Worm (Caenorhabditis elegans): Measurements from ENCODE around the gene F13B6.3.

Gene F13B6.3

DNA sequence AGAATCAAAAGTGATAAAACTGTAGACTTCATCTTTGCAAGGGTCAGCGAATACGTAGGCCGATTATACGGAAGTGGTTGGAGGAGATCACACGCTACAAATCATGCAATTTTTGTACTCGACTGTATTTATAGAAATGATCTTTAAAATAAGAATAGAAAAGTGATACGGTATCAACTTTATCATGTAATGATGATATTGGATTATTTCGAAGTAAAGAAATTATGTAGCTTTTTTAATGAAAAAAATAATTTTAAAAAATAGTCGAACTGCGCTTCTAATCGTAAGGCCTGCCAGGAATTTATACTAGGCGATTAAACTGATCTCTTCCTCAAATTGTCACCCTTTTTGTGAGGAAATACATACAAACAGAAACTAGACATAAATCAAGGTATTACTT is 31.9 kb downstream of the F13B6.3 start, which contains the start of gene B0496.11:
TSS of gene B0496.11 (minus strand) at position 101 of the 400 bp plus-strand sequence.
- TF ChIP-seq C38D4.7 (GFP tag; optimal IDR thresholded peaks at IDR 0.05) (no peak), K02D7.2 (tag; optimal IDR thresholded peaks at IDR 0.05) (no peak), K09A11.1 (tag; optimal IDR thresholded peaks at IDR 0.05; ENCODE audit: insufficient read depth) (no peak), ceh-34 (tag; optimal IDR thresholded peaks at IDR 0.05) (no peak), ref-2 (tag; optimal IDR thresholded peaks at IDR 0.05) (no peak), unc-3 (GFP tag; conservative IDR thresholded peaks at IDR 0.05) (no peak), unc-3 (tag; optimal IDR thresholded peaks at IDR 0.05) (no peak), Y22D7AL.16 (tag; optimal IDR thresholded peaks at IDR 0.05) (no peak), T23F11.4 (GFP tag; optimal IDR thresholded peaks at IDR 0.05) (no peak), rnt-1 (tag; optimal IDR thresholded peaks at IDR 0.05) (no peak), unc-42 (tag; optimal IDR thresholded peaks at IDR 0.05) (no peak), npax-4 (tag; optimal IDR thresholded peaks at IDR 0.05) (no peak), pax-1 (tag; optimal IDR thresholded peaks at IDR 0.05) (no peak), sdc-2 (tag; optimal IDR thresholded peaks at IDR 0.05) (no peak), ceh-30 (tag; optimal IDR thresholded peaks at IDR 0.05) (no peak)

DNA sequence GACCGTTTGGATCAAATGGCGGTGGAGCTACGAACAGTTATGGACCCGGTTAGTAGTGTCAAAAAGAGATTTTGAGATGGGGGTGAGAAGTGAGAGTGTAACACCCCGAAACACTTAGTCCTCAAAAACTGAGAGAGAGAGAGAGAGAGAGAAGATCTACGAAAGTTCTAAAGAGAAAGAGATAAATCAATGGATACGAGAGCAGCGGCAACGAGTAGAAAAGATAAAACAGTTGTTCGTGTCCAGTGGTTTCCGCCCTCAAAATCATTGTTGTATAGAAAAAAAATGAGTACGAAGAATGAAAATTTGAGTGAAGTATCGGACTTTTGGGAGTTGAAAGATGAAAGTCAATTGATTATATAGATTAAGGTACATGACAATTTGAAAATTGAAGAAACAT is 36.8 kb downstream of the F13B6.3 start:
- TF ChIP-seq ceh-18 (tag; optimal IDR thresholded peaks at IDR 0.05) (peak; percentile 6), pros-1 (tag; optimal IDR thresholded peaks at IDR 0.05) (no peak), eyg-1 (tag; optimal IDR thresholded peaks at IDR 0.05) (no peak), madf-2 (tag; optimal IDR thresholded peaks at IDR 0.05) (no peak), hlh-8 (tag; optimal IDR thresholded peaks at IDR 0.05) (no peak), unc-55 (GFP tag; optimal IDR thresholded peaks at IDR 0.05) (peak; percentile 69), rnt-1 (tag; optimal IDR thresholded peaks at IDR 0.05) (peak; percentile 23), T23F11.4 (GFP tag; optimal IDR thresholded peaks at IDR 0.05) (no peak)

DNA sequence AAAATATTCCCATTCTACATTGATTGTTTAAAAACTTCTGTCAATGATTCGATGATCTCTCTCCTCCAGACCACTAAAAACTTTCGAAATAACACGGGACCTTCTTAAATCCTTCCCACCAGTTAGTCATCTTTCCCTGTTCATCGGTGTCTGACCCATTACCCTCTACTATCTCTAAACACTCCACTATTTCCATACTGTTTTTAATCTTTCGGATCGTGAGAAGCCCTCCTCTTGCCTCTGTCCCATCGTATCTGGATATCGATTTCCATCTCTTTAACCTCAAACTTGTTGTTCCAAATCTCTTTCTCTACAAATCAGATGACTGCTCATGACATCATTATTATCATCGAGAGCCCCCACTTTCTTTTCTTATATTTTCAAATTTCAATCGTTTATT is 37.4 kb downstream of the F13B6.3 start:
- no peak for TF ChIP-seq ceh-22 (tag; optimal IDR thresholded peaks at IDR 0.05)
- TF ChIP-seq syd-9 (tag; optimal IDR thresholded peaks at IDR 0.05) = no peak
- no peak for TF ChIP-seq unc-3 (GFP tag; conservative IDR thresholded peaks at IDR 0.05)
- no peak for TF ChIP-seq unc-3 (tag; optimal IDR thresholded peaks at IDR 0.05)
- no peak for TF ChIP-seq mec-3 (tag; optimal IDR thresholded peaks at IDR 0.05; ENCODE audit: borderline replicate concordance)
- no peak for TF ChIP-seq ceh-14 (tag; optimal IDR thresholded peaks at IDR 0.05)
- no peak for TF ChIP-seq nhr-11 (tag; optimal IDR thresholded peaks at IDR 0.05)
- no peak for TF ChIP-seq ceh-48 (tag; optimal IDR thresholded peaks at IDR 0.05)
- no peak for TF ChIP-seq C38D4.7 (GFP tag; optimal IDR thresholded peaks at IDR 0.05)
- TF ChIP-seq K09A11.1 (tag; optimal IDR thresholded peaks at IDR 0.05; ENCODE audit: insufficient read depth) = no peak
- TF ChIP-seq T23F11.4 (GFP tag; optimal IDR thresholded peaks at IDR 0.05) = no peak
- no peak for TF ChIP-seq F13H6.1 (tag; optimal IDR thresholded peaks at IDR 0.05)
- no peak for TF ChIP-seq pros-1 (tag; optimal IDR thresholded peaks at IDR 0.05)
- TF ChIP-seq ahr-1 (tag; optimal IDR thresholded peaks at IDR 0.05) = no peak
- no peak for TF ChIP-seq hlh-30 (tag; optimal IDR thresholded peaks at IDR 0.05; ENCODE audit: insufficient read depth)

DNA sequence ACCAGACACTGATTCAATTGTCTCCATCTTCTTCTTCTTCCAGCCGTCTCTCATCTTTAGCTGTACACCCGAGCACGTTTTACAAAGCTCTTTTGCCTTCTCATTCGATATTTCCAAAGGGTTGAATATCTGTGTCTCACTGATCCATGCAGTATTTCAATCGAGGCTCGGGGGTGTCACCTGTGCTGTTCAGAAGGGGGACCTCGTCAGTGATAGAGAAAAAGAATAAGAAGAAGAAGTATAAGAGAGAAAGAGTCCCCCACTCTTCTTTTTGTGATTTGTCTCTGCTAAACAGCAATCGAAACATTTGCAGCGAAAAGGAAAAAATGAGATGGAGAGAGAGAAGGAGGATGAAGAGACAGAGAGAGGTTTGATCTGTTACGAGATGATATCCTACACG is 39.7 kb downstream of the F13B6.3 start:
- TF ChIP-seq ceh-18 (tag; optimal IDR thresholded peaks at IDR 0.05) (peak; percentile 87), rnt-1 (tag; optimal IDR thresholded peaks at IDR 0.05) (peak; percentile 51), unc-55 (GFP tag; optimal IDR thresholded peaks at IDR 0.05) (peak; percentile 73), sdc-2 (tag; optimal IDR thresholded peaks at IDR 0.05) (no peak), eyg-1 (tag; optimal IDR thresholded peaks at IDR 0.05) (no peak)

DNA sequence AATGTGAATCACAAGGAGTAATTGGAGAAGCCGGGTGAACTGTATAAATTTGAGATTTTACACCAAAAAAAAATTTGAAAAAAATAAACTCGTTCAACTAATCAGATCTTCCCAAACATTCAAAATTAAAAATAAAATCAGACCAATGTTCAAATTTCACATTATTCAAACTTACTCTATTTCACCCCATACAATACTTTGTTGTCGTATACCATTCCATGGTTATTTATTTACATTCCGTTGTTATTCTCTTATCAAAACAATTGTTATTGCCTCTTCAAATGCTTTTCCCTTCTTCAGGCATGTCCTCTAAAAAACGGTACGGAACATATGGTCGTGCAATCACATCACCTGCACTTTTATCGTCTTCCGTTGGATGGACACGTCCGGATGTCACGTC is 41.6 kb downstream of the F13B6.3 start, which contains the start of gene unc-82:
TSS of gene unc-82 (plus strand) at position 301 of the 400 bp plus-strand sequence.
- TF ChIP-seq ttx-3 (tag; optimal IDR thresholded peaks at IDR 0.05) = no peak
- no peak for TF ChIP-seq ets-4 (tag; optimal IDR thresholded peaks at IDR 0.05)
- TF ChIP-seq ceh-19 (GFP tag; optimal IDR thresholded peaks at IDR 0.05) = no peak
- no peak for TF ChIP-seq nhr-11 (tag; optimal IDR thresholded peaks at IDR 0.05)
- no peak for TF ChIP-seq dmd-4 (tag; optimal IDR thresholded peaks at IDR 0.05; ENCODE audit: borderline replicate concordance)
- TF ChIP-seq C08G9.2 (tag; optimal IDR thresholded peaks at IDR 0.05) = no peak
- no peak for TF ChIP-seq F13H6.1 (tag; optimal IDR thresholded peaks at IDR 0.05)
- TF ChIP-seq tbx-7 (tag; optimal IDR thresholded peaks at IDR 0.05) = no peak
- no peak for TF ChIP-seq hlh-6 (tag; optimal IDR thresholded peaks at IDR 0.05)
- no peak for TF ChIP-seq pha-4 (tag; optimal IDR thresholded peaks at IDR 0.05)
- no peak for TF ChIP-seq ama-1 (optimal IDR thresholded peaks at IDR 0.05)
- no peak for TF ChIP-seq ceh-18 (tag; optimal IDR thresholded peaks at IDR 0.05)
- TF ChIP-seq lin-11 (tag; optimal IDR thresholded peaks at IDR 0.05) = no peak
- TF ChIP-seq ceh-2 (tag; optimal IDR thresholded peaks at IDR 0.05) = no peak
- TF ChIP-seq ceh-30 (tag; optimal IDR thresholded peaks at IDR 0.05) = no peak
- no peak for TF ChIP-seq ceh-48 (tag; optimal IDR thresholded peaks at IDR 0.05)
- no peak for TF ChIP-seq elt-4 (tag; optimal IDR thresholded peaks at IDR 0.05)
- no peak for TF ChIP-seq hlh-15 (tag; optimal IDR thresholded peaks at IDR 0.05)
